Fruit fly (Drosophila melanogaster) whole organism, embryonic: ENCODE results near the gene Dnaaf4.

Experiments used
- BEAF-32 ChIP-seq: fragments of 200-800 bp; sonication (Bioruptor generic); optimal IDR thresholded peaks from 3 replicates; lab custom pipeline; 2017; ENCODE audit warnings: missing biosample characterization, missing genetic modification characterization, mild to moderate bottlenecking, moderate library complexity, missing genetic modification reagents
- Bdp1 ChIP-seq: fragments of 200-800 bp; sonication (Bioruptor generic); optimal IDR thresholded peaks from 3 replicates; lab custom pipeline; 2016; ENCODE audit warnings: missing biosample characterization, missing genetic modification characterization
- Bteb2 ChIP-seq: fragments of 200-800 bp; sonication (Bioruptor generic); optimal IDR thresholded peaks from 2 replicates; lab custom pipeline; 2016; ENCODE audit warnings: missing biosample characterization, missing genetic modification characterization
- CG12071 ChIP-seq: fragments of 200-800 bp; sonication (Bioruptor generic); optimal IDR thresholded peaks from 3 replicates; lab custom pipeline; 2018; ENCODE audit warnings: missing biosample characterization, mild to moderate bottlenecking, missing genetic modification characterization
- CG12155 ChIP-seq: fragments of 200-800 bp; sonication (Bioruptor generic); optimal IDR thresholded peaks from 3 replicates; lab custom pipeline; 2016; ENCODE audit warnings: missing biosample characterization, missing genetic modification characterization
- CG12236 ChIP-seq: fragments of 200-800 bp; sonication (Bioruptor generic); optimal IDR thresholded peaks from 2 replicates; lab custom pipeline; 2016; ENCODE audit warnings: missing biosample characterization, missing genetic modification characterization
- CG14050 ChIP-seq: fragments of 200-800 bp; sonication (Bioruptor generic); IDR thresholded peaks from 3 replicates; pipeline ENCODE4 v1.3.6; 2022; ENCODE audit warnings: missing biosample characterization, missing genetic modification characterization
- CG14965 ChIP-seq: fragments of 200-800 bp; sonication (Bioruptor generic); optimal IDR thresholded peaks from 2 replicates; lab custom pipeline; 2016; ENCODE audit warnings: missing biosample characterization, missing genetic modification characterization, borderline replicate concordance
- CG15269 ChIP-seq: fragments of 200-800 bp; sonication (Bioruptor generic); optimal IDR thresholded peaks from 2 replicates; lab custom pipeline; 2018; ENCODE audit warnings: missing biosample characterization, mild to moderate bottlenecking, missing genetic modification characterization, moderate library complexity
- CG17359 ChIP-seq: fragments of 200-800 bp; sonication (Bioruptor generic); optimal IDR thresholded peaks from 3 replicates; lab custom pipeline; 2018; ENCODE audit warnings: missing biosample characterization, mild to moderate bottlenecking, missing genetic modification characterization, moderate library complexity
- CG17802 ChIP-seq: fragments of 200-800 bp; sonication (Bioruptor generic); optimal IDR thresholded peaks from 2 replicates; lab custom pipeline; 2018; ENCODE audit warnings: missing biosample characterization, mild to moderate bottlenecking, missing genetic modification characterization, moderate library complexity
- CG31388 ChIP-seq: fragments of 200-800 bp; sonication (Bioruptor generic); optimal IDR thresholded peaks from 2 replicates; lab custom pipeline; 2016; ENCODE audit warnings: missing biosample characterization, missing genetic modification characterization
- CG32772 ChIP-seq: fragments of 200-800 bp; sonication (Bioruptor generic); IDR thresholded peaks from 2 replicates; pipeline ENCODE4 v1.3.6; 2022; ENCODE audit warnings: missing biosample characterization, missing genetic modification characterization
- CG6254 ChIP-seq: fragments of 200-800 bp; sonication (Bioruptor generic); optimal IDR thresholded peaks from 3 replicates; lab custom pipeline; 2017; ENCODE audit warnings: mild to moderate bottlenecking, missing biosample characterization, missing genetic modification reagents, missing genetic modification characterization
- CG7839 ChIP-seq: fragments of 200-800 bp; sonication (Bioruptor generic); optimal IDR thresholded peaks from 3 replicates; lab custom pipeline; 2018; ENCODE audit warnings: missing biosample characterization, mild to moderate bottlenecking, missing genetic modification characterization, moderate library complexity
- CG9727 ChIP-seq: fragments of 200-800 bp; sonication (Bioruptor generic); optimal IDR thresholded peaks from 3 replicates; lab custom pipeline; 2017; ENCODE audit warnings: missing biosample characterization, mild to moderate bottlenecking, missing genetic modification characterization
- Chrac-16 ChIP-seq: fragments of 200-800 bp; sonication (Bioruptor generic); optimal IDR thresholded peaks from 3 replicates; lab custom pipeline; 2016; ENCODE audit warnings: missing biosample characterization, missing genetic modification characterization
- Dfd ChIP-seq, 2 experiments: fragments of >200 bp; optimal IDR thresholded peaks; 2 replicates each; lab custom pipeline; 2017; ENCODE audit warnings: missing biosample characterization in 2 of 2, missing genetic modification characterization in 2 of 2
- Dip2 ChIP-seq: fragments of 200-800 bp; sonication (Bioruptor generic); IDR thresholded peaks from 2 replicates; pipeline ENCODE4 v1.3.6; 2022; ENCODE audit warnings: missing biosample characterization, missing genetic modification characterization
- Dp ChIP-seq: fragments of 200-800 bp; sonication (Bioruptor generic); optimal IDR thresholded peaks from 2 replicates; lab custom pipeline; 2018; ENCODE audit warnings: missing biosample characterization, mild to moderate bottlenecking, missing genetic modification characterization, moderate library complexity
- HLH54F ChIP-seq: fragments of 200-800 bp; sonication (Bioruptor generic); optimal IDR thresholded peaks from 3 replicates; lab custom pipeline; 2016; ENCODE audit warnings: missing biosample characterization, missing genetic modification characterization
- Hr3 ChIP-seq: fragments of 200-800 bp; sonication (Bioruptor generic); optimal IDR thresholded peaks from 3 replicates; lab custom pipeline; 2016; ENCODE audit warnings: missing biosample characterization, missing genetic modification characterization
- Hr78 ChIP-seq, 2 experiments: fragments of 200-800 bp in 1 of 2; fragments of >200 bp in 1 of 2; sonication (Bioruptor generic) in 1 of 2; optimal IDR thresholded peaks; 2 replicates each; lab custom pipeline; 2017 to 2019; ENCODE audit warnings: missing biosample characterization in 2 of 2, missing genetic modification characterization in 2 of 2, mild to moderate bottlenecking in 1 of 2, moderate library complexity in 1 of 2
- Hsf ChIP-seq: fragments of 200-800 bp; sonication (Bioruptor generic); optimal IDR thresholded peaks from 3 replicates; lab custom pipeline; 2016; ENCODE audit warnings: missing biosample characterization, missing genetic modification characterization
- Meics ChIP-seq: fragments of 200-800 bp; sonication (Bioruptor generic); optimal IDR thresholded peaks from 2 replicates; lab custom pipeline; 2017; ENCODE audit warnings: missing biosample characterization, mild to moderate bottlenecking, missing genetic modification characterization
- Nf-YA ChIP-seq: fragments of 200-800 bp; sonication (Bioruptor generic); IDR thresholded peaks from 2 replicates; pipeline ENCODE4 v1.3.6; 2022; ENCODE audit warnings: missing biosample characterization, missing genetic modification characterization
- Nf-YC ChIP-seq: fragments of 200-800 bp; optimal IDR thresholded peaks from 3 replicates; lab custom pipeline; 2019; ENCODE audit warnings: missing biosample characterization, mild to moderate bottlenecking, missing genetic modification characterization, moderate library complexity
- Side ChIP-seq: fragments of 200-800 bp; sonication (Bioruptor generic); optimal IDR thresholded peaks from 2 replicates; lab custom pipeline; 2016; ENCODE audit warnings: missing biosample characterization, missing genetic modification characterization
- Vsx1 ChIP-seq: fragments of 200-800 bp; sonication (Bioruptor generic); optimal IDR thresholded peaks from 2 replicates; lab custom pipeline; 2017; ENCODE audit warnings: missing biosample characterization, mild to moderate bottlenecking, missing genetic modification characterization, missing genetic modification reagents
- ab ChIP-seq: fragments of 200-800 bp; sonication (Bioruptor generic); optimal IDR thresholded peaks from 2 replicates; lab custom pipeline; 2016; ENCODE audit warnings: missing biosample characterization, missing genetic modification characterization
- abd-A ChIP-seq: fragments of 200-800 bp; sonication (Bioruptor generic); optimal IDR thresholded peaks from 3 replicates; lab custom pipeline; 2019; ENCODE audit warnings: missing biosample characterization, mild to moderate bottlenecking, missing genetic modification characterization, moderate library complexity
- aop ChIP-seq: fragments of 200-800 bp; sonication (Bioruptor generic); IDR thresholded peaks from 2 replicates; pipeline ENCODE4 v1.3.6; 2022; ENCODE audit warnings: missing biosample characterization, missing genetic modification characterization
- chn ChIP-seq: fragments of 200-800 bp; sonication (Bioruptor generic); optimal IDR thresholded peaks from 2 replicates; lab custom pipeline; 2016; ENCODE audit warnings: missing biosample characterization, missing genetic modification characterization
- crol ChIP-seq: fragments of 200-800 bp; sonication (Bioruptor generic); IDR thresholded peaks from 2 replicates; pipeline ENCODE4 v1.3.6; 2022; ENCODE audit warnings: missing biosample characterization, missing genetic modification characterization
- danr ChIP-seq: fragments of 200-800 bp; sonication (Bioruptor generic); IDR thresholded peaks from 2 replicates; pipeline ENCODE4 v1.3.6; 2022; ENCODE audit warnings: missing biosample characterization, missing genetic modification characterization
- ewg ChIP-seq: fragments of 200-800 bp; sonication (Bioruptor generic); optimal IDR thresholded peaks from 3 replicates; lab custom pipeline; 2017; ENCODE audit warnings: mild to moderate bottlenecking, missing biosample characterization, missing genetic modification reagents, missing genetic modification characterization
- fru ChIP-seq: fragments of >200 bp; optimal IDR thresholded peaks from 2 replicates; lab custom pipeline; 2017
- fu2 ChIP-seq: fragments of 200-800 bp; sonication (Bioruptor generic); optimal IDR thresholded peaks from 2 replicates; lab custom pipeline; 2016; ENCODE audit warnings: missing biosample characterization, missing genetic modification characterization
- grn ChIP-seq: fragments of 200-800 bp; sonication (Bioruptor generic); optimal IDR thresholded peaks from 3 replicates; lab custom pipeline; 2017; ENCODE audit warnings: missing biosample characterization, missing genetic modification characterization
- hbn ChIP-seq: fragments of 200-800 bp; sonication (Bioruptor generic); IDR thresholded peaks from 2 replicates; pipeline ENCODE4 v1.3.6; 2022; ENCODE audit warnings: missing biosample characterization, missing genetic modification characterization; ENCODE audit not compliant: partially characterized antibody
- klu ChIP-seq: fragments of 200-800 bp; sonication (Bioruptor generic); IDR thresholded peaks from 2 replicates; pipeline ENCODE4 v1.3.6; 2022; ENCODE audit warnings: missing biosample characterization, missing genetic modification characterization
- maf-S ChIP-seq: fragments of 200-800 bp; sonication (Bioruptor generic); optimal IDR thresholded peaks from 2 replicates; lab custom pipeline; 2016; ENCODE audit warnings: missing biosample characterization, missing genetic modification characterization
- sisA ChIP-seq: fragments of 200-800 bp; sonication (Bioruptor generic); IDR thresholded peaks from 2 replicates; pipeline ENCODE4 v1.3.6; 2022; ENCODE audit warnings: missing biosample characterization, missing genetic modification characterization
- so ChIP-seq: fragments of 200-800 bp; sonication (Bioruptor generic); IDR thresholded peaks from 3 replicates; pipeline ENCODE4 v1.3.6; 2022; ENCODE audit warnings: missing biosample characterization, missing genetic modification characterization
- stc ChIP-seq: fragments of 200-800 bp; sonication (Bioruptor generic); IDR thresholded peaks from 2 replicates; pipeline ENCODE4 v1.3.6; 2022; ENCODE audit warnings: missing biosample characterization, missing genetic modification characterization
- sug ChIP-seq: fragments of 200-800 bp; optimal IDR thresholded peaks from 2 replicates; lab custom pipeline; 2019; ENCODE audit warnings: missing biosample characterization, mild to moderate bottlenecking, missing genetic modification characterization, moderate library complexity
- tll ChIP-seq, 2 experiments: fragments of 200-800 bp in 1 of 2; fragments of >200 bp in 1 of 2; sonication (Bioruptor generic) in 1 of 2; optimal IDR thresholded peaks; 2 replicates each; lab custom pipeline; 2017 to 2019; ENCODE audit warnings: missing biosample characterization in 2 of 2, missing genetic modification characterization in 2 of 2, mild to moderate bottlenecking in 1 of 2, moderate library complexity in 1 of 2
- tup ChIP-seq: fragments of 200-800 bp; sonication (Bioruptor generic); optimal IDR thresholded peaks from 2 replicates; lab custom pipeline; 2016; ENCODE audit warnings: missing biosample characterization, mild to moderate bottlenecking, missing genetic modification characterization, moderate library complexity
- unpg ChIP-seq: fragments of 200-800 bp; sonication (Bioruptor generic); optimal IDR thresholded peaks from 3 replicates; lab custom pipeline; 2018; ENCODE audit warnings: missing biosample characterization, mild to moderate bottlenecking, missing genetic modification characterization, moderate library complexity
- zen2 ChIP-seq: fragments of 200-800 bp; sonication (Bioruptor generic); IDR thresholded peaks from 3 replicates; pipeline ENCODE4 v1.3.6; 2022; ENCODE audit warnings: missing biosample characterization, missing genetic modification characterization; ENCODE audit not compliant: partially characterized antibody

Gene Dnaaf4

dm6 chr2L:11130151-11131008 is 8.9 kb upstream of the Dnaaf4 start, which contains the start of the genes RfC38 and CG4751 (continued):
- TF ChIP-seq crol (GFP tag; lab: Robert Waterston, UW) = peak; percentile 95
- TF ChIP-seq CG14965 (GFP tag; lab: Kevin White, UChicago) = no peak
- TF ChIP-seq Hr3 (GFP tag; lab: Kevin White, UChicago) = peak; percentile 18
- TF ChIP-seq Meics (GFP tag; lab: Kevin White, UChicago) = no peak
- TF ChIP-seq Bdp1 (GFP tag; lab: Kevin White, UChicago) = no peak
- no peak for TF ChIP-seq sug (tag; lab: Kevin White, UChicago)
- TF ChIP-seq so (GFP tag; lab: Robert Waterston, UW) = no peak
- no peak for TF ChIP-seq stc (GFP tag; lab: Robert Waterston, UW)
- TF ChIP-seq CG12071 = no peak
- no peak for TF ChIP-seq ewg (GFP tag; lab: Kevin White, UChicago)
- TF ChIP-seq Chrac-16 (GFP tag; lab: Kevin White, UChicago) = no peak
- no peak for TF ChIP-seq ab
- TF ChIP-seq Hsf (GFP tag; lab: Kevin White, UChicago) = no peak
- peak; percentile 73 for TF ChIP-seq BEAF-32 (GFP tag; lab: Kevin White, UChicago)
- no peak for TF ChIP-seq tup
- no peak for TF ChIP-seq aop (GFP tag; lab: Robert Waterston, UW)
- no peak for TF ChIP-seq Bteb2 (GFP tag; lab: Kevin White, UChicago)
- no peak for TF ChIP-seq CG14050 (GFP tag; lab: Robert Waterston, UW)
- TF ChIP-seq CG6254 (GFP tag; lab: Kevin White, UChicago) = no peak
- TF ChIP-seq grn = no peak
- TF ChIP-seq sisA (GFP tag; lab: Robert Waterston, UW) = no peak
- no peak for TF ChIP-seq HLH54F (GFP tag; lab: Kevin White, UChicago)
- TF ChIP-seq Dip2 (GFP tag; lab: Robert Waterston, UW) = no peak
- no peak for TF ChIP-seq CG7839 (tag; lab: Kevin White, UChicago)
- peak; percentile 3 for TF ChIP-seq CG9727 (GFP tag; lab: Kevin White, UChicago)
- no peak for TF ChIP-seq unpg (GFP tag; lab: Kevin White, UChicago)
- no peak for TF ChIP-seq tll (GFP tag; optimal IDR thresholded peaks at IDR 0.05; lab: Kevin White, UChicago)
- no peak for TF ChIP-seq maf-S (GFP tag; lab: Kevin White, UChicago)
- TF ChIP-seq chn (GFP tag; lab: Kevin White, UChicago) = no peak
- no peak for TF ChIP-seq Dfd (GFP tag; optimal IDR thresholded peaks at IDR 0.05; lab: Kevin White, UChicago)
- TF ChIP-seq klu (GFP tag; lab: Robert Waterston, UW) = no peak
- TF ChIP-seq CG12236 (GFP tag; lab: Kevin White, UChicago) = no peak
- TF ChIP-seq hbn (GFP tag; lab: Robert Waterston, UW) = peak; percentile 53
- TF ChIP-seq CG17359 (tag; lab: Kevin White, UChicago) = no peak
- TF ChIP-seq Dp (GFP tag; lab: Kevin White, UChicago) = peak; percentile 65
- no peak for TF ChIP-seq CG15269 (tag; lab: Kevin White, UChicago)
- TF ChIP-seq Side (GFP tag; lab: Kevin White, UChicago) = no peak
- TF ChIP-seq Nf-YC (tag; lab: Kevin White, UChicago) = no peak
- no peak for TF ChIP-seq fru (lab: Kevin White, UChicago)
- no peak for TF ChIP-seq Hr78 (GFP tag; optimal IDR thresholded peaks at IDR 0.05; lab: Kevin White, UChicago)
- no peak for TF ChIP-seq Nf-YA (GFP tag; lab: Robert Waterston, UW)
- peak; percentile 41; the same call in 1 of the 3 replicates for TF ChIP-seq zen2
- TF ChIP-seq CG32772 (GFP tag; lab: Robert Waterston, UW) = no peak
- TF ChIP-seq fu2 (GFP tag; lab: Kevin White, UChicago) = no peak
- no peak for TF ChIP-seq Vsx1 (GFP tag; lab: Kevin White, UChicago)
- TF ChIP-seq CG12155 (GFP tag; lab: Kevin White, UChicago) = no peak
- no peak for TF ChIP-seq CG17802 (tag; lab: Kevin White, UChicago)
- no peak for TF ChIP-seq abd-A
- TF ChIP-seq CG31388 = no peak
- TF ChIP-seq danr (GFP tag; lab: Robert Waterston, UW) = no peak
